Worm (Caenorhabditis elegans) whole organism, midembryonic: Measurements from ENCODE around the gene pax-3.

Experiments
- med-1 ChIP-seq: sonication (generic microtip); optimal IDR thresholded peaks from 2 replicates; lab custom pipeline; 2017; ENCODE audit warnings: missing genetic modification characterization, mild to moderate bottlenecking, missing compliant biosample characterization, antibody characterized with exemption, missing genetic modification reagents; ENCODE audit not compliant: insufficient read depth
- ztf-23 ChIP-seq: fragments of 200-800 bp; sonication (Bioruptor generic); IDR thresholded peaks from 2 replicates; pipeline ENCODE4 v1.3.6; 2022; ENCODE audit warnings: missing genetic modification reagents, missing genetic modification characterization, missing compliant biosample characterization

DNA sequence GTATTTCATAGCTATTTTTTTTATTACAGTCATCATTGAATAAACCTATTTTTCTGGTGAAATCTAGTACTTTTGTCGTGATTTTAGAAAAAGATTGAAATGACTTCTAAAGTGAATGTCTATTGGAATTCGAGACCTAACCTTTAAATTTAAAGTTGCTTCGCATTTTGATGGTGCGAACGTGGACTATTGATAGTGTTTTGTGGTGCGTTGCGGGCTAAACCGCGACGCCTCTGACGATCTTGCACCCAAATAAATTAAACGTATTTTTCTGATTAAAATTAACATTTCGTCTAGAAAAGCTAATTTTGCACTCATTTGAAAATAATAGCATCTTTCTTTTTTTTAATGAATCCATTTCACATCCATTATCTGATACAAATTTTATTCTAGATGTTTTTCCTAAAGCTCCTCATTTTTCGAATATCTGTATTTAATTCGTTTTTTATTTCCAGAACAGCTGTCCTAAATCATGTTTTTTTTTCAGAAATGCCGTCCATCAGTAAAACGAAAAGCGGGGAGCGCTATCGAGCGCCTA is 26.1 kb downstream of the pax-3 start, which contains the start of gene wbp-11:
- TF ChIP-seq ztf-23 (GFP tag; lab: Robert Waterston, UW) = no peak
- no peak for TF ChIP-seq med-1
